Worm (Caenorhabditis elegans) whole organism, L1 larva: ENCODE data around the gene nlp-31.
A peak's percentile ranks its signal among the peaks of the same experiment; 100 is the strongest.

Experiments used
- F16B12.6 ChIP-seq: fragments of 150-350 bp; optimal IDR thresholded peaks from 2 replicates; lab custom pipeline; 2014; ENCODE audit warnings: missing biosample characterization, missing genetic modification characterization
- ceh-82 ChIP-seq, 3 experiments: fragments of 150-350 bp in 1 of 3; sonication (generic microtip) in 2 of 3; optimal IDR thresholded peaks; 2 replicates each; lab custom pipeline; 2014 to 2017; ENCODE audit warnings: missing biosample characterization in 3 of 3, missing genetic modification characterization in 3 of 3
- ceh-88 ChIP-seq: fragments of 200-800 bp; sonication (Bioruptor generic); IDR thresholded peaks from 2 replicates; pipeline ENCODE4 v1.3.6; 2022; ENCODE audit warnings: missing genetic modification characterization, missing compliant biosample characterization
- ces-1 ChIP-seq: fragments of 150-350 bp; optimal IDR thresholded peaks from 2 replicates; lab custom pipeline; 2014; ENCODE audit warnings: missing biosample characterization, missing genetic modification reagents, missing genetic modification characterization
- dsc-1 ChIP-seq: sonication (generic microtip); optimal IDR thresholded peaks from 2 replicates; lab custom pipeline; 2016; ENCODE audit warnings: mild to moderate bottlenecking, missing genetic modification characterization, missing compliant biosample characterization
- efl-1 ChIP-seq, 4 experiments: fragments of 150-350 bp; optimal IDR thresholded peaks in 3 of 4; peaks in 1 of 4; 1 replicate in 1 of 4; 2 replicates in 3 of 4; lab custom pipeline; 2014; ENCODE audit warnings: missing biosample characterization in 2 of 4, missing genetic modification characterization in 2 of 4, missing genetic modification reagents in 2 of 4
- elt-2 ChIP-seq: sonication (generic microtip); optimal IDR thresholded peaks from 2 replicates; lab custom pipeline; 2016; ENCODE audit warnings: missing genetic modification characterization, mild to moderate bottlenecking, inconsistent platforms, missing compliant biosample characterization, missing genetic modification reagents
- elt-3 ChIP-seq, 6 experiments: fragments of 150-350 bp in 1 of 6; sonication (generic microtip); optimal IDR thresholded peaks; 2 replicates each; lab custom pipeline; 2017 to 2018; ENCODE audit warnings: missing biosample characterization in 6 of 6, missing genetic modification characterization in 6 of 6, inconsistent platforms in 1 of 6
- fkh-10 ChIP-seq: sonication (generic microtip); optimal IDR thresholded peaks from 2 replicates; lab custom pipeline; 2017; ENCODE audit warnings: missing biosample characterization, missing genetic modification reagents, missing genetic modification characterization
- fkh-4 ChIP-seq: sonication (generic microtip); optimal IDR thresholded peaks from 2 replicates; lab custom pipeline; 2016; ENCODE audit warnings: missing compliant biosample characterization, missing genetic modification characterization, borderline replicate concordance
- fkh-8 ChIP-seq: sonication (generic microtip); optimal IDR thresholded peaks from 2 replicates; lab custom pipeline; 2016; ENCODE audit warnings: mild to moderate bottlenecking, missing genetic modification characterization, missing compliant biosample characterization
- grh-1 ChIP-seq: fragments of 200-800 bp; sonication (Bioruptor generic); IDR thresholded peaks from 2 replicates; pipeline ENCODE4 v1.3.6; 2022; ENCODE audit warnings: missing genetic modification reagents, missing genetic modification characterization, missing compliant biosample characterization
- hpl-2 ChIP-seq: fragments of 150-350 bp; optimal IDR thresholded peaks from 2 replicates; lab custom pipeline; 2014; ENCODE audit warnings: missing biosample characterization, missing genetic modification reagents, missing genetic modification characterization
- isw-1 ChIP-seq: fragments of 200-800 bp; sonication (Bioruptor generic); IDR thresholded peaks from 2 replicates; pipeline ENCODE4 v1.3.6; 2022; ENCODE audit warnings: missing genetic modification characterization, missing compliant biosample characterization
- lin-15B ChIP-seq: fragments of 150-350 bp; sonication (generic microtip); optimal IDR thresholded peaks from 3 replicates; lab custom pipeline; 2014; ENCODE audit warnings: missing biosample characterization, missing genetic modification characterization
- lin-35 ChIP-seq, 2 experiments: fragments of 150-350 bp; optimal IDR thresholded peaks; 2 replicates each; lab custom pipeline; 2014; ENCODE audit warnings: missing biosample characterization in 2 of 2, missing genetic modification characterization in 2 of 2, missing genetic modification reagents in 2 of 2
- lin-39 ChIP-seq: fragments of 150-350 bp; optimal IDR thresholded peaks from 2 replicates; lab custom pipeline; 2014; ENCODE audit warnings: missing biosample characterization, missing genetic modification reagents, missing genetic modification characterization
- mdl-1 ChIP-seq, 2 experiments: fragments of 150-350 bp; optimal IDR thresholded peaks; 2 replicates each; lab custom pipeline; 2014 to 2017; ENCODE audit warnings: missing biosample characterization in 2 of 2, missing genetic modification characterization in 2 of 2, inconsistent platforms in 1 of 2
- mef-2 ChIP-seq: fragments of 150-350 bp; optimal IDR thresholded peaks from 2 replicates; lab custom pipeline; 2014; ENCODE audit warnings: missing biosample characterization, missing genetic modification characterization
- mep-1 ChIP-seq: fragments of 150-350 bp; optimal IDR thresholded peaks from 2 replicates; lab custom pipeline; 2014; ENCODE audit warnings: missing biosample characterization, missing genetic modification characterization
- nhr-12 ChIP-seq: sonication (generic microtip); optimal IDR thresholded peaks from 2 replicates; lab custom pipeline; 2017; ENCODE audit warnings: missing biosample characterization, missing genetic modification characterization
- nhr-19 ChIP-seq: fragments of 200-800 bp; sonication (Bioruptor generic); conservative IDR thresholded peaks from 2 replicates; pipeline ENCODE4 v1.3.6; 2022; ENCODE audit warnings: missing genetic modification characterization, missing compliant biosample characterization
- nhr-20 ChIP-seq: sonication (generic microtip); optimal IDR thresholded peaks from 2 replicates; lab custom pipeline; 2016; ENCODE audit warnings: mild to moderate bottlenecking, missing genetic modification characterization, missing compliant biosample characterization
- nhr-237 ChIP-seq: fragments of 150-350 bp; optimal IDR thresholded peaks from 2 replicates; lab custom pipeline; 2014; ENCODE audit warnings: missing biosample characterization, missing genetic modification characterization
- nhr-28 ChIP-seq: fragments of 150-350 bp; optimal IDR thresholded peaks from 2 replicates; lab custom pipeline; 2014; ENCODE audit warnings: missing biosample characterization, missing genetic modification characterization
- nhr-47 ChIP-seq: sonication (generic microtip); optimal IDR thresholded peaks from 2 replicates; lab custom pipeline; 2016; ENCODE audit warnings: mild to moderate bottlenecking, missing genetic modification characterization, moderate library complexity, missing compliant biosample characterization
- nhr-71 ChIP-seq: sonication (generic microtip); optimal IDR thresholded peaks from 2 replicates; lab custom pipeline; 2016; ENCODE audit warnings: mild to moderate bottlenecking, missing genetic modification characterization, moderate library complexity, missing compliant biosample characterization
- nhr-85 ChIP-seq: sonication (generic microtip); peaks from one replicate; lab custom pipeline; 2016; ENCODE audit warnings: missing genetic modification characterization, inconsistent platforms, missing compliant biosample characterization
- nhr-90 ChIP-seq: sonication (generic microtip); optimal IDR thresholded peaks from 2 replicates; lab custom pipeline; 2016; ENCODE audit warnings: mild to moderate bottlenecking, missing genetic modification characterization, missing compliant biosample characterization; ENCODE audit not compliant: poor library complexity
- pax-3 ChIP-seq: fragments of 200-800 bp; sonication (Bioruptor generic); optimal IDR thresholded peaks from 2 replicates; lab custom pipeline; 2018; ENCODE audit warnings: mild to moderate bottlenecking, missing genetic modification characterization, moderate library complexity, missing compliant biosample characterization
- skn-1 ChIP-seq: fragments of 150-350 bp; optimal IDR thresholded peaks from 2 replicates; lab custom pipeline; 2014; ENCODE audit warnings: missing biosample characterization, missing genetic modification characterization
- snpc-4 ChIP-seq: fragments of 150-350 bp; optimal IDR thresholded peaks from 2 replicates; lab custom pipeline; 2014; ENCODE audit warnings: missing biosample characterization, missing genetic modification characterization
- swsn-7 ChIP-seq: sonication (generic microtip); optimal IDR thresholded peaks from 2 replicates; lab custom pipeline; 2016; ENCODE audit warnings: missing genetic modification characterization, missing compliant biosample characterization
- tbx-2 ChIP-seq: sonication (generic microtip); optimal IDR thresholded peaks from 2 replicates; lab custom pipeline; 2016; ENCODE audit warnings: missing genetic modification characterization, missing compliant biosample characterization
- unc-86 ChIP-seq: sonication (generic microtip); optimal IDR thresholded peaks from 2 replicates; lab custom pipeline; 2016; ENCODE audit warnings: missing genetic modification characterization, missing compliant biosample characterization
- vab-15 ChIP-seq: sonication (generic microtip); optimal IDR thresholded peaks from 2 replicates; lab custom pipeline; 2017; ENCODE audit warnings: missing genotype, mild to moderate bottlenecking, missing genetic modification characterization, missing compliant biosample characterization
- zip-4 ChIP-seq: fragments of 200-800 bp; sonication (Bioruptor generic); optimal IDR thresholded peaks from 2 replicates; lab custom pipeline; 2018; ENCODE audit warnings: mild to moderate bottlenecking, missing genetic modification characterization, moderate library complexity, missing compliant biosample characterization
- ztf-11 ChIP-seq, 2 experiments: sonication (generic microtip); optimal IDR thresholded peaks; 2 replicates each; lab custom pipeline; 2016 to 2017; ENCODE audit warnings: missing genetic modification characterization in 2 of 2, missing biosample characterization in 1 of 2, missing compliant biosample characterization in 1 of 2

Gene nlp-31

ce11 chrV:3970410-3970809 lies 9.4 kb upstream of the nlp-31 start, which contains the start of gene cyp-34A9:
cyp-34A9 (minus strand) TSS chrV:3970540.
- TF ChIP-seq nhr-47 (no peak), nhr-85 (tag; lab: Kevin White, UChicago) (peak; percentile 4), F16B12.6 (no peak), nhr-71 (tag; lab: Kevin White, UChicago) (peak; percentile 13), nhr-90 (tag; lab: Kevin White, UChicago) (peak; percentile 8), elt-3 (tag; optimal IDR thresholded peaks at IDR 0.05; lab: Kevin White, UChicago) (peak in 4 of 6 experiments; percentile 3 to 65 (median 30)), lin-35 (GFP tag; optimal IDR thresholded peaks at IDR 0.05; lab: Kevin White, UChicago) (peak in 1 of 2 experiments; percentile 14), elt-2 (tag; lab: Kevin White, UChicago) (peak; percentile 66), nhr-20 (tag; lab: Kevin White, UChicago) (peak; percentile 69)

- TF ChIP-seq skn-1 (tag; lab: Kevin White, UChicago) (no peak), lin-15B (tag; lab: Kevin White, UChicago) (no peak), mep-1 (tag; lab: Kevin White, UChicago) (no peak), ces-1 (GFP tag; lab: Kevin White, UChicago) (no peak), fkh-4 (tag; lab: Kevin White, UChicago) (no peak), ceh-88 (GFP tag; lab: Robert Waterston, UW) (no peak), nhr-12 (tag; lab: Kevin White, UChicago) (no peak), unc-86 (no peak), pax-3 (tag; lab: Kevin White, UChicago) (no peak), tbx-2 (tag; lab: Kevin White, UChicago) (no peak), fkh-10 (no peak), hpl-2 (no peak), nhr-19 (no peak), nhr-28 (no peak), ztf-11 (tag; optimal IDR thresholded peaks at IDR 0.05; lab: Kevin White, UChicago) (no peak), efl-1 (optimal IDR thresholded peaks at IDR 0.05; lab: Kevin White, UChicago) (no peak), efl-1 (GFP tag; optimal IDR thresholded peaks at IDR 0.05 in 1 of 2; lab: Kevin White, UChicago) (no peak)
Observed at ce11 chrV:3972846-3973245, 7.0 kb upstream of the nlp-31 start, which contains the start of gene cyp-34A10. cyp-34A10 (minus strand) TSS chrV:3972991.

ce11 chrV:3974361-3974760 lies 5.5 kb upstream of the nlp-31 start, which contains the start of gene str-82:
str-82 (plus strand) TSS chrV:3974661.
- TF ChIP-seq fkh-10 (no peak), elt-3 (tag; optimal IDR thresholded peaks at IDR 0.05; lab: Kevin White, UChicago) (no peak), nhr-90 (tag; lab: Kevin White, UChicago) (no peak), fkh-4 (tag; lab: Kevin White, UChicago) (no peak), fkh-8 (tag; lab: Kevin White, UChicago) (no peak), lin-39 (tag; lab: Kevin White, UChicago) (no peak), mef-2 (tag; lab: Kevin White, UChicago) (no peak), grh-1 (GFP tag; lab: Robert Waterston, UW) (no peak)

ce11 chrV:3976964-3977363 lies 2.9 kb upstream of the nlp-31 start, which contains the start of gene str-83:
str-83 (plus strand) TSS chrV:3977264.
- TF ChIP-seq nhr-47 (no peak), ztf-11 (tag; optimal IDR thresholded peaks at IDR 0.05; lab: Kevin White, UChicago) (no peak), dsc-1 (tag; lab: Kevin White, UChicago) (no peak), nhr-90 (tag; lab: Kevin White, UChicago) (no peak), zip-4 (GFP tag; lab: Kevin White, UChicago) (no peak), nhr-28 (no peak), vab-15 (no peak), swsn-7 (tag; lab: Kevin White, UChicago) (no peak), F16B12.6 (no peak), fkh-4 (tag; lab: Kevin White, UChicago) (no peak), isw-1 (no peak), ceh-82 (tag; optimal IDR thresholded peaks at IDR 0.05; lab: Kevin White, UChicago) (no peak), nhr-12 (tag; lab: Kevin White, UChicago) (no peak), mep-1 (tag; lab: Kevin White, UChicago) (no peak), snpc-4 (no peak), nhr-237 (tag; lab: Kevin White, UChicago) (no peak), nhr-85 (tag; lab: Kevin White, UChicago) (no peak), mdl-1 (tag; optimal IDR thresholded peaks at IDR 0.05; lab: Kevin White, UChicago) (no peak)
